Fruit fly (Drosophila melanogaster) whole organism, wandering third instar larva: ENCODE measurements around the gene RpS29.

ENCODE experiments used
- Abd-B ChIP-seq: fragments of >200 bp; optimal IDR thresholded peaks from 2 replicates; lab custom pipeline; 2017; ENCODE audit warnings: missing biosample characterization, missing genetic modification characterization
- CG32264 ChIP-seq: fragments of 200-800 bp; sonication (Bioruptor generic); optimal IDR thresholded peaks from 2 replicates; lab custom pipeline; 2016; ENCODE audit warnings: missing biosample characterization, missing genetic modification characterization
- CG9705 ChIP-seq: fragments of 200-800 bp; sonication (Bioruptor generic); optimal IDR thresholded peaks from 2 replicates; lab custom pipeline; 2018; ENCODE audit warnings: missing biosample characterization, mild to moderate bottlenecking, missing genetic modification characterization
- CrebA ChIP-seq: fragments of 200-800 bp; sonication (Bioruptor generic); optimal IDR thresholded peaks from 2 replicates; lab custom pipeline; 2016; ENCODE audit warnings: missing biosample characterization, mild to moderate bottlenecking, missing genetic modification characterization, borderline replicate concordance
- Dfd ChIP-seq: fragments of >200 bp; optimal IDR thresholded peaks from 2 replicates; lab custom pipeline; 2017; ENCODE audit warnings: missing biosample characterization, missing genetic modification characterization
- GATAd ChIP-seq: sonication (Bioruptor generic); optimal IDR thresholded peaks from 2 replicates; lab custom pipeline; 2016; ENCODE audit warnings: missing biosample characterization, missing genetic modification characterization
- HLH106 ChIP-seq: fragments of 200-800 bp; optimal IDR thresholded peaks from 3 replicates; lab custom pipeline; 2019; ENCODE audit warnings: missing biosample characterization, mild to moderate bottlenecking, missing genetic modification characterization, moderate library complexity
- Hr78 ChIP-seq: fragments of >200 bp; optimal IDR thresholded peaks from 2 replicates; lab custom pipeline; 2017; ENCODE audit warnings: missing biosample characterization, missing genetic modification characterization
- Hr83 ChIP-seq: fragments of 200-300 bp; sonication (Bioruptor generic); optimal IDR thresholded peaks from 2 replicates; lab custom pipeline; 2016; ENCODE audit warnings: missing biosample characterization, mild to moderate bottlenecking, missing genetic modification characterization, moderate library complexity; ENCODE audit not compliant: poor library complexity, severe bottlenecking
- Jra ChIP-seq: sonication (Bioruptor generic); optimal IDR thresholded peaks from 2 replicates; lab custom pipeline; 2016; ENCODE audit warnings: missing biosample characterization, missing genetic modification characterization
- Mio ChIP-seq: sonication (Bioruptor generic); optimal IDR thresholded peaks from 2 replicates; lab custom pipeline; 2016; ENCODE audit warnings: missing biosample characterization, missing genetic modification characterization
- N ChIP-seq: fragments of >200 bp; optimal IDR thresholded peaks from 2 replicates; lab custom pipeline; 2018; ENCODE audit warnings: missing biosample characterization, missing external identifiers, missing genetic modification characterization
- OdsH ChIP-seq: fragments of 200-800 bp; sonication (Bioruptor generic); optimal IDR thresholded peaks from 2 replicates; lab custom pipeline; 2016; ENCODE audit warnings: missing biosample characterization, mild to moderate bottlenecking, missing genetic modification characterization
- Rel ChIP-seq, 2 experiments: fragments of 200-800 bp; sonication (Bioruptor generic) in 1 of 2; optimal IDR thresholded peaks; 2 replicates in 1 of 2; 3 replicates in 1 of 2; lab custom pipeline; 2016 to 2019; ENCODE audit warnings: mild to moderate bottlenecking in 2 of 2, missing biosample characterization in 2 of 2, missing genetic modification characterization in 2 of 2, moderate library complexity in 1 of 2
- Sp1 ChIP-seq: fragments of 200-800 bp; sonication (Bioruptor generic); optimal IDR thresholded peaks from 3 replicates; lab custom pipeline; 2019; ENCODE audit warnings: missing biosample characterization, mild to moderate bottlenecking, missing genetic modification characterization, moderate library complexity
- Vsx2 ChIP-seq: fragments of 200-300, 225-300 bp; sonication (Bioruptor generic); optimal IDR thresholded peaks from 2 replicates; lab custom pipeline; 2018; ENCODE audit warnings: missing biosample characterization, missing genetic modification characterization; ENCODE audit not compliant: partially characterized antibody
- br ChIP-seq: fragments of 200-800 bp; sonication (Bioruptor generic); optimal IDR thresholded peaks from 2 replicates; lab custom pipeline; 2016; ENCODE audit warnings: missing biosample characterization, missing genetic modification characterization
- brk ChIP-seq: fragments of 200-800 bp; sonication (Bioruptor generic); optimal IDR thresholded peaks from 2 replicates; lab custom pipeline; 2016; ENCODE audit warnings: missing biosample characterization, mild to moderate bottlenecking, missing genetic modification characterization
- dmrt93B ChIP-seq: fragments of 200-800 bp; sonication (Bioruptor generic); optimal IDR thresholded peaks from 2 replicates; lab custom pipeline; 2018; ENCODE audit warnings: missing biosample characterization, mild to moderate bottlenecking, missing genetic modification characterization
- dsf ChIP-seq: sonication (Bioruptor generic); optimal IDR thresholded peaks from 2 replicates; lab custom pipeline; 2016; ENCODE audit warnings: missing biosample characterization, missing genetic modification characterization, borderline replicate concordance
- ey ChIP-seq: fragments of 200-800 bp; sonication (Bioruptor generic); optimal IDR thresholded peaks from 2 replicates; lab custom pipeline; 2016; ENCODE audit warnings: missing biosample characterization, missing genetic modification characterization
- foxo ChIP-seq, 2 experiments: fragments of 200-800 bp; sonication (Bioruptor generic); optimal IDR thresholded peaks; 2 replicates in 1 of 2; 3 replicates in 1 of 2; lab custom pipeline; 2016 to 2017; ENCODE audit warnings: missing biosample characterization in 2 of 2, missing genetic modification characterization in 2 of 2
- h ChIP-seq: fragments of 200-800 bp; sonication (Bioruptor generic); optimal IDR thresholded peaks from 3 replicates; lab custom pipeline; 2016; ENCODE audit warnings: missing biosample characterization, mild to moderate bottlenecking, missing genetic modification characterization
- jim ChIP-seq: fragments of 175-275, 200-325 bp; sonication (Bioruptor generic); optimal IDR thresholded peaks from 2 replicates; lab custom pipeline; 2016; ENCODE audit warnings: missing biosample characterization, mild to moderate bottlenecking, missing genetic modification characterization
- lola ChIP-seq: fragments of >200 bp; optimal IDR thresholded peaks from 2 replicates; lab custom pipeline; 2017; ENCODE audit warnings: missing biosample characterization, missing genetic modification characterization
- psq ChIP-seq: fragments of 200-800 bp; sonication (Bioruptor generic); optimal IDR thresholded peaks from 3 replicates; lab custom pipeline; 2017; ENCODE audit warnings: missing biosample characterization, mild to moderate bottlenecking, missing genetic modification characterization, moderate library complexity
- rgr ChIP-seq: fragments of 200-800 bp; sonication (Bioruptor generic); optimal IDR thresholded peaks from 3 replicates; lab custom pipeline; 2016; ENCODE audit warnings: missing biosample characterization, mild to moderate bottlenecking, missing genetic modification characterization
- sage ChIP-seq: fragments of 200-800 bp; sonication (Bioruptor generic); optimal IDR thresholded peaks from 2 replicates; lab custom pipeline; 2016; ENCODE audit warnings: missing biosample characterization, mild to moderate bottlenecking, missing genetic modification characterization
- sv ChIP-seq: fragments of 200-800 bp; sonication (Bioruptor generic); optimal IDR thresholded peaks from 3 replicates; lab custom pipeline; 2016; ENCODE audit warnings: missing biosample characterization, missing genetic modification characterization
- tai ChIP-seq: sonication (Bioruptor generic); optimal IDR thresholded peaks from 2 replicates; lab custom pipeline; 2016; ENCODE audit warnings: missing biosample characterization, missing genetic modification characterization
- woc ChIP-seq: sonication (Bioruptor generic); optimal IDR thresholded peaks from 2 replicates; lab custom pipeline; 2016; ENCODE audit warnings: missing biosample characterization, mild to moderate bottlenecking, missing genetic modification characterization

The RpS29 gene

DNA sequence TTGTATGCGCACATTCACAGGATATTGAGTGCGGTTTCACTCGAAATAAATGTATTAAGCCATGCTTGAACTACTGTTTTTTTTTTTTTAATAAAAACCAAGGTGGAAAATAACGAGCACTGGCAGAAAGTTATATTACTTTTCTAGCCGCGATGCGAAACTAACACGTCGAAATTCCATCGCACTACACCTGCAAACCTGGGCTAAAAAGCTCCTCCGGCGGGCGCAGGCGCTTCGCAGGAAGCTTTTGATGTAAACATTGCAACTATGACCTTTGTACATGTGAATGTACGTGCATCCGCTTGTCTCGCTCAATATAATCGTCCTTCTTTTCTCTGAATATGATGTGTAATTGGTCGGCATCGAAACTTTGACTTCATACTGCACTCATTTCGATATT, 38.0 kb upstream of the RpS29 start, which contains the start of gene side-VII:
TSS of gene side-VII (minus strand) at position 187 of the 400 bp plus-strand sequence.
- TF ChIP-seq OdsH (no peak), CG32264 (GFP tag; lab: Kevin White, UChicago) (no peak), dsf (no peak), Hr78 (GFP tag; lab: Kevin White, UChicago) (no peak), Rel (GFP tag; optimal IDR thresholded peaks at IDR 0.05; lab: Kevin White, UChicago) (no peak), Rel (tag; optimal IDR thresholded peaks at IDR 0.05; lab: Kevin White, UChicago) (no peak), Abd-B (GFP tag; lab: Kevin White, UChicago) (no peak), CrebA (no peak), Mio (GFP tag; lab: Kevin White, UChicago) (no peak), lola (GFP tag; lab: Kevin White, UChicago) (no peak), Jra (GFP tag; lab: Kevin White, UChicago) (no peak)

dm6 chr3R:9740713-9741112, 37.1 kb upstream of the RpS29 start, which contains the start of gene Pnn:
TSS of gene Pnn (plus strand) at chr3R:9740899.
- TF ChIP-seq woc (GFP tag; lab: Kevin White, UChicago), result peak; percentile 39
- no peak for TF ChIP-seq brk
- TF ChIP-seq Rel (GFP tag; optimal IDR thresholded peaks at IDR 0.05; lab: Kevin White, UChicago), result no peak
- peak; percentile 68 for TF ChIP-seq Rel (tag; optimal IDR thresholded peaks at IDR 0.05; lab: Kevin White, UChicago)
- no peak for TF ChIP-seq h
- no peak for TF ChIP-seq Sp1 (GFP tag; lab: Kevin White, UChicago)
- no peak for TF ChIP-seq jim
- TF ChIP-seq br (GFP tag; lab: Kevin White, UChicago), result no peak
- no peak for TF ChIP-seq CG9705
- peak; percentile 32 for TF ChIP-seq sage (GFP tag; lab: Kevin White, UChicago)
- TF ChIP-seq N (GFP tag; lab: Kevin White, UChicago), result no peak

dm6 chr3R:9743217-9743616, 34.6 kb upstream of the RpS29 start, which contains the start of gene CG31415:
TSS of gene CG31415 (plus strand) at chr3R:9743517.
- no peak for TF ChIP-seq ey (GFP tag; lab: Kevin White, UChicago)
- TF ChIP-seq Sp1 (GFP tag; lab: Kevin White, UChicago), result no peak
- no peak for TF ChIP-seq CrebA
- no peak for TF ChIP-seq sv (GFP tag; lab: Kevin White, UChicago)
- no peak for TF ChIP-seq CG32264 (GFP tag; lab: Kevin White, UChicago)
- no peak for TF ChIP-seq brk
- no peak for TF ChIP-seq tai (GFP tag; lab: Kevin White, UChicago)
- TF ChIP-seq Vsx2 (GFP tag; lab: Kevin White, UChicago), result no peak

DNA sequence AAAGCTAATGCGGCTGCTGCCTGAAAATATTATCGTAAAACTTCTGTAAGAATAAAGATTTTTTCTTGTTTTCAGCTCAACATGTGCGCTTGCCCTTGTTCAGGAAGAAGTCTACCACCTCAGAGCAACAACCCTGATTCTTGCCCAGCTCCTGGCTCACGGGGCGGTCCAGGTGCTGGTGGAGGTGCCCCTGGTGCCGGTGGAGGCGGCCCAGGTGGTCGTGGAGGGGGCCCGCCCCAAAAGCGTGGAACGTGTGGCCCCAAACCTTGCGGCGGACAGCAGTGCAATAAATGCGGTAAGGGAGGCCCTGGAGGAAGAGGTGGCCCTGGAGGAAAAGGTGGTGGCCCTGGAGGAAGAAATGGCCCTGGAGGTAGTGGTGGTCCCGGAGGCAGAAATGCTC, 33.8 kb upstream of the RpS29 start:
- TF ChIP-seq ey (GFP tag; lab: Kevin White, UChicago), result no peak
- peak; percentile 98 for TF ChIP-seq Dfd

DNA sequence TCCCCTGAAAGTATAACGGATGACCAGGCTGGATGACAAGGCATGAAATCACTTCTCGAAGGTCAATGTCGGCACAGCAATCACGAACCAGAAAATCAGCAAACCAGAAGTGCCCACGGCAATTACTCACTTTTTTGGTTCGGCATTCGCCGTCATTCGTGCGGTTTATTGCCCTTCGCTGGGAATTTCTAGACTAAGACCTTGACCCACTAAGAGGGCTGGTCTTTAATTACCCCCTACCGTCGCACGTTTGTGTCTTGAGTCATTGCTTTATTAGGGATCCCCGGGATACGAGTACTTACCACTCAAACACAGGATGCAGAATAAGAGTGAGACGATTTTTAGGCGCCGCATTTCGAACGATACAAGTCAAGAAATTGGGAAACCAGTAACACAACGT, 32.4 kb upstream of the RpS29 start:
- TF ChIP-seq sage (GFP tag; lab: Kevin White, UChicago) (no peak), CG32264 (GFP tag; lab: Kevin White, UChicago) (no peak), CrebA (no peak), GATAd (GFP tag; lab: Kevin White, UChicago) (no peak), jim (no peak), tai (GFP tag; lab: Kevin White, UChicago) (no peak), dsf (no peak), Hr83 (GFP tag; lab: Kevin White, UChicago) (no peak), foxo (GFP tag; optimal IDR thresholded peaks at IDR 0.05; lab: Kevin White, UChicago) (no peak), OdsH (no peak), CG9705 (no peak), Abd-B (GFP tag; lab: Kevin White, UChicago) (no peak)

- no peak for TF ChIP-seq dsf
- no peak for TF ChIP-seq dmrt93B (GFP tag; lab: Kevin White, UChicago)
- no peak for TF ChIP-seq GATAd (GFP tag; lab: Kevin White, UChicago)
- TF ChIP-seq jim, result no peak
- no peak for TF ChIP-seq Abd-B (GFP tag; lab: Kevin White, UChicago)
- TF ChIP-seq Jra (GFP tag; lab: Kevin White, UChicago), result no peak
- no peak for TF ChIP-seq Vsx2 (GFP tag; lab: Kevin White, UChicago)
- no peak for TF ChIP-seq Rel (GFP tag; optimal IDR thresholded peaks at IDR 0.05; lab: Kevin White, UChicago)
- no peak for TF ChIP-seq Rel (tag; optimal IDR thresholded peaks at IDR 0.05; lab: Kevin White, UChicago)
- no peak for TF ChIP-seq psq (GFP tag; lab: Kevin White, UChicago)
- TF ChIP-seq HLH106, result no peak
- no peak for TF ChIP-seq tai (GFP tag; lab: Kevin White, UChicago)
- TF ChIP-seq rgr (GFP tag; lab: Kevin White, UChicago), result no peak
- TF ChIP-seq, all 38 proteins: peak for 0
Measured at dm6 chr3R:9746267-9746666, 31.6 kb upstream of the RpS29 start, which contains the start of gene CG34409. TSS of gene CG34409 (minus strand) at chr3R:9746367.
